Worm (Caenorhabditis elegans) whole organism, midembryonic: ENCODE measurements around the gene cpr-8.

Experiments used
- T22C8.4 ChIP-seq: fragments of 200-800 bp; sonication (Bioruptor generic); IDR thresholded peaks from 2 replicates; pipeline ENCODE4 v1.3.6; 2022; ENCODE audit warnings: missing genetic modification characterization, missing compliant biosample characterization
- cog-1 ChIP-seq: sonication (generic microtip); optimal IDR thresholded peaks from 2 replicates; lab custom pipeline; 2016; ENCODE audit warnings: missing genetic modification characterization, missing compliant biosample characterization
- flt-1 ChIP-seq: fragments of 200-800 bp; sonication (Bioruptor generic); IDR thresholded peaks from 2 replicates; pipeline ENCODE4 v1.3.6; 2022; ENCODE audit warnings: missing genetic modification characterization, missing compliant biosample characterization
- klf-2 ChIP-seq: fragments of 200-800 bp; sonication (Bioruptor generic); conservative IDR thresholded peaks from 2 replicates; pipeline ENCODE4 v1.3.6; 2022; ENCODE audit warnings: missing genetic modification reagents, missing genetic modification characterization, missing compliant biosample characterization
- ref-1 ChIP-seq: fragments of 200-800 bp; sonication (Bioruptor generic); conservative IDR thresholded peaks from 2 replicates; pipeline ENCODE4 v1.3.6; 2022; ENCODE audit warnings: missing genetic modification reagents, missing genetic modification characterization, missing compliant biosample characterization
- tab-1 ChIP-seq: fragments of 200-800 bp; sonication (Bioruptor generic); IDR thresholded peaks from 2 replicates; pipeline ENCODE4 v1.3.6; 2022; ENCODE audit warnings: missing genetic modification characterization, missing compliant biosample characterization
- ztf-23 ChIP-seq: fragments of 200-800 bp; sonication (Bioruptor generic); IDR thresholded peaks from 2 replicates; pipeline ENCODE4 v1.3.6; 2022; ENCODE audit warnings: missing genetic modification reagents, missing genetic modification characterization, missing compliant biosample characterization
- ztf-29 ChIP-seq: fragments of 200-800 bp; sonication (Bioruptor generic); IDR thresholded peaks from 2 replicates; pipeline ENCODE4 v1.3.6; 2022; ENCODE audit warnings: missing genetic modification reagents, missing genetic modification characterization, missing compliant biosample characterization

DNA sequence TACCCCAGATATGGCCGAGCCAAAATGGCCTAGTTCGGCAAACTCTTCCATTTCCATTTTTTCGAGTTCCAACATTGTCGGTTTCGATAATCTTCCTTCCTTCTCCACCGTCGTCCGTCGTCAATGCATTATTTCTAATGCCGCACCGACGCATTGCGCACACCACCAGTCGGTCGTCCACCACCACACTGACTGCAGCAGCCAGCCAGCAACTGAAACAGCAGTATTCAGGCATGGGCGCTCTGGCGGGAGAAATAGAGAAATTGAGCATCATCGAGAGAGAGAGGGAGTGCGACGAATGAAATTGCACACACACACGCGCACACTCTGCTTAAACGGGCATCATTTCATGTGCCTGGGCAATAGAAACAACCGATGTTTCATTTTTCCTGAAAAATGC is 19.5 kb downstream of the cpr-8 start:
- TF ChIP-seq ztf-23 (peak; percentile 55; the same call in 1 of the 2 replicates), ref-1 (GFP tag; lab: Robert Waterston, UW) (no peak), ztf-29 (GFP tag; lab: Robert Waterston, UW) (no peak), flt-1 (GFP tag; lab: Robert Waterston, UW) (0 out of 2 replicates have a peak, but pooled peaks have one; percentile 26), tab-1 (GFP tag; lab: Robert Waterston, UW) (no peak), klf-2 (GFP tag; lab: Robert Waterston, UW) (no peak), T22C8.4 (GFP tag; lab: Robert Waterston, UW) (no peak), cog-1 (tag; lab: Kevin White, UChicago) (no peak)
